Worm (Caenorhabditis elegans): ENCODE results near the gene usp-14.

The usp-14 gene

DNA sequence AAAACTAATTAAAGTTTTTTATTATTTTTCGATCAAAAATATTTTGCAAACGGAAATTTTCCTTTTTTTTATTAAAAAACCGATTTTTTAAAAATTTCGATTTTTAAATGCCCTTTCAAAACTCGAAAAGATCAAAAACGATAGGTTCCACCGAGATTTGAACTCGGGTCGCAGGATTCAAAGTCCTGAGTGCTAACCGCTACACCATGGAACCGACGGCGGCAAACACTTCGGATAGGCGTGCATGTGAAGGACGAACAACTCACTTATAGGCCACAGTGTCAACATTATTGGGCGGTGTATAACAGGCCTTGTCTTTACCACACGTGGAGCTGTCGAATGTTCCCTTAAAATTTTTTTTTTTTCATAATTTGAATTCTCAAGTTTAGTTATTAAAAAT lies 13.8 kb downstream of the usp-14 start:
- TF ChIP-seq K09A11.1 (tag; optimal IDR thresholded peaks at IDR 0.05; ENCODE audit: insufficient read depth) (peak; percentile 24), che-1 (tag; optimal IDR thresholded peaks at IDR 0.05) (peak; percentile 25), ama-1 (optimal IDR thresholded peaks at IDR 0.05) (no peak), ceh-2 (tag; optimal IDR thresholded peaks at IDR 0.05) (no peak), C38D4.7 (GFP tag; optimal IDR thresholded peaks at IDR 0.05) (peak; percentile 6)

DNA sequence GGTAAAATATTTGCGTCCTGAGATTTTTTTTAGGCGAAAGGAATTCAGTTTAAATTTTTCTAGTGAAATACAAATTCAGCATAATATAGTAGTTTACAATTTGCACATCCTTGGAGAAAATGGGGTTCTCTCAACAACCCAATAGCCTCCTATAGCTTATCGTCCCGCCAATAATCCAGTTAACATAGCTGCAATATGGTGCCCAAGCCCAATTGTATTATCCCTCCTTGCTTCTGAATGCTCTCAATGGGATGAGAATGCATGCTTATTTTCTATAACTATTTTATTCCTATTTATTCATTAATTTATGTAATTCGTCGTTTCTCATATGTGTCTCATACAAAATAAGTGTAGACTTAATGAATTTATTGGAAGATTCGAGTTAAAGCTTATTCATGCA lies 18.5 kb downstream of the usp-14 start:
- TF ChIP-seq ceh-34 (tag; optimal IDR thresholded peaks at IDR 0.05) (no peak), unc-42 (tag; optimal IDR thresholded peaks at IDR 0.05) (peak; percentile 85)

- TF ChIP-seq ceh-2 (tag; optimal IDR thresholded peaks at IDR 0.05) (no peak), sox-2 (GFP tag; IDR thresholded peaks at IDR 0.05) (no peak), Y22D7AL.16 (tag; optimal IDR thresholded peaks at IDR 0.05) (no peak), sox-4 (tag; optimal IDR thresholded peaks at IDR 0.05) (no peak), ceh-34 (tag; optimal IDR thresholded peaks at IDR 0.05) (no peak), pax-1 (tag; optimal IDR thresholded peaks at IDR 0.05) (no peak), ttx-3 (tag; optimal IDR thresholded peaks at IDR 0.05) (no peak), lim-6 (tag; optimal IDR thresholded peaks at IDR 0.05) (no peak), ceh-14 (tag; optimal IDR thresholded peaks at IDR 0.05) (no peak), unc-42 (tag; optimal IDR thresholded peaks at IDR 0.05) (no peak), fax-1 (tag; optimal IDR thresholded peaks at IDR 0.05) (no peak), che-1 (tag; optimal IDR thresholded peaks at IDR 0.05) (no peak), dve-1 (tag; optimal IDR thresholded peaks at IDR 0.05) (no peak)
These were observed 33.2 kb downstream of the usp-14 start, which contains the start of gene dmsr-6 for ce11 chrII:14455332-14455731. dmsr-6 (plus strand) TSS chrII:14455632.

DNA sequence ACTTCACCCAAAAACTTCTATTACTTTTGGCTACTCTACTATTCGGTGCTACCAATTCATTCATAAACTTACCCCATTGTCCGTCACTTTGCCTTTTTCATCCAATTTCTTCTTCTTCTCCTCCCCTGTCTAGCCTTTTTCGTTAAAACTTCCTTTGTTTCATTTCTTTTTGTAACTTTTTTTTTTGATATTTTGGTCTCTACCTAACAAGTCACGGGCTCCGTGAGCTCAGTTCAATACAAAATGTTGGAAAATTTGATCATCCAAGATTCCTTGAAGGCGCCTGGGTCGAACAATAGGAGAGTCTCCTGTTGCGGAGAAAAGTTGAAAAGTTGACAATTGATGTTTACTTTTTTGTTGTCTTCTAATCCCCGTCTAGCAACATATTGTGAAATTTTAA lies 36.6 kb downstream of the usp-14 start:
- TF ChIP-seq lin-11 (tag; optimal IDR thresholded peaks at IDR 0.05) (no peak), ets-4 (tag; optimal IDR thresholded peaks at IDR 0.05) (no peak), dve-1 (tag; optimal IDR thresholded peaks at IDR 0.05) (no peak), ztf-16 (tag; optimal IDR thresholded peaks at IDR 0.05) (no peak), lim-6 (tag; optimal IDR thresholded peaks at IDR 0.05) (no peak), unc-42 (tag; optimal IDR thresholded peaks at IDR 0.05) (no peak), pat-9 (tag; optimal IDR thresholded peaks at IDR 0.05) (no peak), nhr-232 (tag; optimal IDR thresholded peaks at IDR 0.05) (no peak), hlh-6 (tag; optimal IDR thresholded peaks at IDR 0.05) (no peak), npax-4 (tag; optimal IDR thresholded peaks at IDR 0.05) (no peak), Y22D7AL.16 (tag; optimal IDR thresholded peaks at IDR 0.05) (no peak), pros-1 (tag; optimal IDR thresholded peaks at IDR 0.05) (no peak), ref-2 (tag; optimal IDR thresholded peaks at IDR 0.05) (no peak), rnt-1 (tag; optimal IDR thresholded peaks at IDR 0.05) (no peak), elt-4 (tag; optimal IDR thresholded peaks at IDR 0.05) (no peak)

ce11 chrII:14441144-14441543 lies 47.3 kb downstream of the usp-14 start, which contains the start of gene smg-8:
smg-8 (plus strand) TSS chrII:14441409.
- peak; percentile 44 for TF ChIP-seq ceh-31 (tag; optimal IDR thresholded peaks at IDR 0.05)
- TF ChIP-seq unc-42 (tag; optimal IDR thresholded peaks at IDR 0.05), result peak; percentile 66
- TF ChIP-seq dve-1 (tag; optimal IDR thresholded peaks at IDR 0.05), result peak; percentile 59
- TF ChIP-seq tbx-2 (tag; optimal IDR thresholded peaks at IDR 0.05), result peak; percentile 27
- TF ChIP-seq ceh-34 (tag; optimal IDR thresholded peaks at IDR 0.05), result peak; percentile 15
- no peak for TF ChIP-seq gmeb-2 (tag; optimal IDR thresholded peaks at IDR 0.05)
- TF ChIP-seq mec-3 (tag; optimal IDR thresholded peaks at IDR 0.05; ENCODE audit: borderline replicate concordance), result no peak
- TF ChIP-seq eyg-1 (tag; optimal IDR thresholded peaks at IDR 0.05), result no peak
- peak; percentile 77 for TF ChIP-seq unc-55 (GFP tag; optimal IDR thresholded peaks at IDR 0.05)
- peak; percentile 80 for TF ChIP-seq nfya-1 (tag; optimal IDR thresholded peaks at IDR 0.05)
- peak; percentile 30 for TF ChIP-seq pax-1 (tag; optimal IDR thresholded peaks at IDR 0.05)
